Worm (Caenorhabditis elegans) whole organism, midembryonic: ENCODE results near the gene F19B6.10.
"Not testable (repeated sequence)": the region's sequence is repeated elsewhere in the genome, so short reads cannot be mapped to it uniquely, and the experiment has no call there.

Experiments
- T22C8.4 ChIP-seq: fragments of 200-800 bp; sonication (Bioruptor generic); IDR thresholded peaks from 2 replicates; pipeline ENCODE4 v1.3.6; 2022; ENCODE audit warnings: missing genetic modification characterization, missing compliant biosample characterization
- cog-1 ChIP-seq: sonication (generic microtip); optimal IDR thresholded peaks from 2 replicates; lab custom pipeline; 2016; ENCODE audit warnings: missing genetic modification characterization, missing compliant biosample characterization
- flt-1 ChIP-seq: fragments of 200-800 bp; sonication (Bioruptor generic); IDR thresholded peaks from 2 replicates; pipeline ENCODE4 v1.3.6; 2022; ENCODE audit warnings: missing genetic modification characterization, missing compliant biosample characterization
- klf-2 ChIP-seq: fragments of 200-800 bp; sonication (Bioruptor generic); conservative IDR thresholded peaks from 2 replicates; pipeline ENCODE4 v1.3.6; 2022; ENCODE audit warnings: missing genetic modification reagents, missing genetic modification characterization, missing compliant biosample characterization
- med-1 ChIP-seq: sonication (generic microtip); optimal IDR thresholded peaks from 2 replicates; lab custom pipeline; 2017; ENCODE audit warnings: missing genetic modification characterization, mild to moderate bottlenecking, missing compliant biosample characterization, antibody characterized with exemption, missing genetic modification reagents; ENCODE audit not compliant: insufficient read depth
- ref-1 ChIP-seq: fragments of 200-800 bp; sonication (Bioruptor generic); conservative IDR thresholded peaks from 2 replicates; pipeline ENCODE4 v1.3.6; 2022; ENCODE audit warnings: missing genetic modification reagents, missing genetic modification characterization, missing compliant biosample characterization
- tab-1 ChIP-seq: fragments of 200-800 bp; sonication (Bioruptor generic); IDR thresholded peaks from 2 replicates; pipeline ENCODE4 v1.3.6; 2022; ENCODE audit warnings: missing genetic modification characterization, missing compliant biosample characterization
- ztf-23 ChIP-seq: fragments of 200-800 bp; sonication (Bioruptor generic); IDR thresholded peaks from 2 replicates; pipeline ENCODE4 v1.3.6; 2022; ENCODE audit warnings: missing genetic modification reagents, missing genetic modification characterization, missing compliant biosample characterization
- ztf-29 ChIP-seq: fragments of 200-800 bp; sonication (Bioruptor generic); IDR thresholded peaks from 2 replicates; pipeline ENCODE4 v1.3.6; 2022; ENCODE audit warnings: missing genetic modification reagents, missing genetic modification characterization, missing compliant biosample characterization

The F19B6.10 gene

DNA sequence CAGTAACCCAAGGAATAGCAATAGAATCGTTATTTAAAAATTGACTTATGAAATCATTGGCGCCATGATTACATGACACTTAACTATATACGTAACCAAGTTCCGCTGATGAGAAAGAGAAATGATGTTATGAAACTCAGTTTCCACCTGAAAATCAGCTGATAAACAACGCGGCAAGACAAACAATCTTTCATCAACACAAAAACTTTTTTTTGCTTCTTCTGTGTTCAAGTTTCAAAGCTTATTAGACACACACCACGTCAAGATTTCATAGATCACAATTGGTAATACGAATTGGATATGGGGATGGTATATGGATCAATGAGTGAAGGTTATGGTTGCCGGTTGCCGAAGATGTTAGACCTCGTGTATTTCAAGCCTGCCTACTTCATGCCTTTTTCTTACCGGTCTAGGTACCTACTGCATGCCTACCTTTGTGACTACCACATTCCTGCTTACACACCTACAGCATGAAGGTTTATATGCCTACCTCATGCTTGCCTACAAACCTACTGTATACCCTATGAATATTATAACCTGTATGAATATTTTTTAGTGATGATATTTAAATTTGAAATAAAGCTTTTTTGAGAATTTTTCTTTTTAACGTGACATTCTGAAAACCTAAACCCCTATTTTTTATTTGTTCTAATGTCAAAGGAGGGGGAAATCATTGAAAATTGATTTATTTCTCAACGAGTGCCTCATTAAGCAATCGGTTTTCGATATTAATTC lies at the start of gene F19B6.10, which contains the start of gene wht-5:
F19B6.10 (plus strand) TSS at position 301 of the 735 bp plus-strand sequence.
wht-5 (plus strand) TSS at position 685 of the 735 bp plus-strand sequence.
- TF ChIP-seq cog-1 (tag; lab: Kevin White, UChicago): no peak
- no peak for TF ChIP-seq klf-2 (GFP tag; lab: Robert Waterston, UW)
- TF ChIP-seq flt-1 (GFP tag; lab: Robert Waterston, UW): no peak

DNA sequence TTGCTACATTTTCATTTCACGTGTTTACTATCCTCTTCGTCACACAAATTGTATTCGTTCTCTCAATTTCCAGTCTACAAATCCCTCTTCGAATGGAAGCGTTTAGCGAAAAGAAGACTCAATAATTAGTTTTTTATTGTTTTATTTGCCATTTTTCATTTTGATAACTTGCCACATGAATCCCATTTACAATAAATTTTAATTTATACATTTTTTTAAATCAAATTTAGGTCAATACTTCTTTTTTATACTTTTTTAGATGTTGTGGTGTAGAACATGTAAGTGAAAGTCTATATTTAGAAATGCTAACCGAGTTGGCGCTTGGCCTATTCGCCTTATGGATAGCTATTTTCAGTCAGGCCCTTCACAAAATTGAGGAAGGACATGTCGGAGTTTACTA lies 49.4 kb upstream of the F19B6.10 start, which contains the start of gene erl-1:
erl-1 (plus strand) TSS at position 301 of the 400 bp plus-strand sequence.
- TF ChIP-seq flt-1 (GFP tag; lab: Robert Waterston, UW) (no peak), med-1 (no peak), T22C8.4 (GFP tag; lab: Robert Waterston, UW) (no peak)

DNA sequence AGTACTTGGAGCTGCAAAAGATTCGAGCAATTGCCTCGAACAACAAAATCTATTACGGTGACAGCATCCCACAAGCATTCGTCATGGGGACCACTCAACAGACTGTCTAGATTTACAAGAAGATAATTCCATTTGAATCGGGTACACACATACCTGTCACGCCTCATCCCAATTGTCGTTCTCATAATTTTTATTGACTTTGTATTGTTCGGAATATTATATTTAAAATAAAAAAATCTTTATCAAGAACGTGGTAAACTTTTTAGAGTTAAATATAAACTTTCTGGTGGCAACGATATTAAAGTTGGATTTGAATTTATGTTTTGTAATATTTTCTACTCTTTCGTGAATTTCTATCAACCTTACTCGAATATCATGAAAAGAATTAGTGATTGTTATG lies 47.8 kb upstream of the F19B6.10 start, which contains the start of gene C42C1.9:
C42C1.9 (plus strand) TSS at position 301 of the 400 bp plus-strand sequence.
- TF ChIP-seq ref-1: no peak
- no peak for TF ChIP-seq ztf-23
- no peak for TF ChIP-seq ztf-29 (GFP tag; lab: Robert Waterston, UW)

DNA sequence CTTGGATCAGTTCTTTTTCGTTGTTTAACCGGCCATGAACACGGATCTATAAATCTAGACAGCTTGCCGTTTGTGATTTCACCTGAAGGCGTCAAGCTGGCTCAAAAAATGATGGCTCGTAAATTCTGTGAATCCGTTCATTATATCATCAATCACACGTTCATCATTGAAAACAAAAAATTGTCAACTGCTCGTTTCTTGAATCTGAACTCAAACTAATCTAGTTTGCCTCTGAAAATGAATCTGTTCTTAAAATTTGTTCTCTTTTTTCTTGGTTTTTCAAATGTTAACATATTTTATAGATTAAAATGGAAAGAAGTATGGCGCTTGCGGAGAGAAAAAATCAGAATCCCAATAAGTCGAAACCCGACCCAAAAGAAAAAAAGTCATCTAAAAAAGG lies 46.2 kb upstream of the F19B6.10 start, which contains the start of gene C42C1.8:
C42C1.8 (plus strand) TSS at position 301 of the 400 bp plus-strand sequence.
- TF ChIP-seq tab-1 (GFP tag; lab: Robert Waterston, UW) (no peak), ref-1 (no peak), flt-1 (GFP tag; lab: Robert Waterston, UW) (no peak), T22C8.4 (GFP tag; lab: Robert Waterston, UW) (no peak), klf-2 (GFP tag; lab: Robert Waterston, UW) (no peak), med-1 (no peak), ztf-29 (GFP tag; lab: Robert Waterston, UW) (no peak)

DNA sequence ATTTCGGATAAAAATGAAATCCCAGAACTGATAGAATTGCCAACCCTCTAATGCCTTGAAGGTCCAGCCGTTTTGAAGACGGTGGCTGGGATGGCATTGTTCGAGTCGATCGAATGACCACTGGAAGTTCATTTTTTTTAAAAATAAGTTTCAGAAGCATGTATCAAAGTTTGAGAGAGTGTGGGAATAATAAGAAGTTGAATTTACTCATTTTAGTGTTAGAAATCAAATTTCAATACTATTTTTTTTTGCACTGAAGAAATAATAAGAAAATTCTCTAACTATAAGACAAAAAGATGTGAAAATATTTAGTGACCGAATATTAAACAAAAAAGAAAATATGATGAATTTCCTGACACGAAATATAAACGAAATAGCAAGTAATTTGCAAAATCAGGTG lies 35.8 kb upstream of the F19B6.10 start, which contains the start of gene oac-59:
oac-59 (minus strand) TSS at position 101 of the 400 bp plus-strand sequence.
- no peak for TF ChIP-seq ref-1
- TF ChIP-seq klf-2 (GFP tag; lab: Robert Waterston, UW): no peak
- TF ChIP-seq cog-1 (tag; lab: Kevin White, UChicago): no peak
- no peak for TF ChIP-seq flt-1 (GFP tag; lab: Robert Waterston, UW)
- no peak for TF ChIP-seq ztf-29 (GFP tag; lab: Robert Waterston, UW)
- TF ChIP-seq med-1: no peak
- no peak for TF ChIP-seq ztf-23
- TF ChIP-seq tab-1 (GFP tag; lab: Robert Waterston, UW): no peak
- no peak for TF ChIP-seq T22C8.4 (GFP tag; lab: Robert Waterston, UW)

DNA sequence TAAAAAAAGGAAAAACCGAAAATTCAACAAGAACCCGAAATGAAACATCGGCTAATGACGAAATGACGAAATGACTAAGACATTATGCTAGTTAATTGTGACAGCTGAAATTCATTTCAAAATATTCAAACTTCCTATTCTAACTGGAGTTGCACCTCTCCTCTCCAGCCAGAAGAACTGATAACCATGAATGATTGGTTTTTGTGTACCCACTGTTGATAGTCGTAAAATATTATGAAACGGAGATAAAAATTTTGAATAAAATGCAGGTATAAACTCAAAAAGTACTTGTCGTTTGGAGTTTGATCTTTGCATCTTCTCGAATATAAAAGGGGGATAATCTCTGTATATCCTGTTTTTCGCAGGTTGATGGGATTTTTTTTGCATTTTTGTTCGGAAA lies 34.1 kb upstream of the F19B6.10 start:
- TF ChIP-seq ztf-23 (no peak), T22C8.4 (GFP tag; lab: Robert Waterston, UW) (no peak), cog-1 (tag; lab: Kevin White, UChicago) (no peak), ztf-29 (GFP tag; lab: Robert Waterston, UW) (no peak), ref-1 (no peak)

DNA sequence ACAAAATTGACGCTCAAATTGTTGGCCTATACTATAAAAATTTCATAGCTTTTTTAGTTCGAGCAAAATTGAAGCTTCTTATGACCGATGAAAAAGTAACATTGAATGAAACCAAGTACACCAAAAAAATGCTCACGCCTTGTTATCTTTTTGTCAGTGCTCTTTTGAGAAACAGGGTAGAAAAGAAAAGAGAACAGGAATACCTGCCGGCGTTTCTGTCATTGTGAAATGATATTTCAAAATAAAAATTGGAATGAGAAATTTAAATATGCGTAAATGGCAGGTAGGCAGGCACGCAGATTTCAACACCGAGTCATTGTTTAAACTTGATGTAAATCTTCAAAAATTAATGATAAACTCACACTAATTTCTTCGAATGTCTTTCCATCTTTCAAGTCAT lies 32.2 kb upstream of the F19B6.10 start:
- TF ChIP-seq ref-1 (no peak), flt-1 (GFP tag; lab: Robert Waterston, UW) (no peak), ztf-23 (no peak), ztf-29 (GFP tag; lab: Robert Waterston, UW) (no peak), T22C8.4 (GFP tag; lab: Robert Waterston, UW) (no peak)

DNA sequence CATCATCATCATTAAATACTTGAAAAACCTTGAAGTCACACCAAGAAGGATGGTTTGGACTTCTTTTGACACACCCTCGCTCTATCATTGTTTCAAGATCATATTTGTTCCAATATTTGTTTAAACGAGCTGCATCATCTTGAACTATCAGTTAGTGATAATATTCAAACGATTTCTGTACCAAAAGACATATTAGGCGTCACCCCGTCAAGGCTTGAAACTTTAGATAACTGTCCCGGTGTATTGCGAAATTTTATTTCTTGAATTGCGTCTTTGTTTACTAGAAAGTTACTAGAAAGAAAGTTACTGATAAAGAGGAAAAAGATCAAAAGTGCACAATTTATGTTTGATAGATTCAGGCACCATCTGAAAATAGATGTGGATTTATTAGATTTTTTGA lies 31.0 kb upstream of the F19B6.10 start:
- TF ChIP-seq cog-1 (tag; lab: Kevin White, UChicago) (no peak), ztf-29 (GFP tag; lab: Robert Waterston, UW) (no peak), T22C8.4 (GFP tag; lab: Robert Waterston, UW) (no peak), tab-1 (GFP tag; lab: Robert Waterston, UW) (no peak), ref-1 (no peak), flt-1 (GFP tag; lab: Robert Waterston, UW) (no peak), med-1 (no peak), klf-2 (GFP tag; lab: Robert Waterston, UW) (no peak), ztf-23 (no peak)

DNA sequence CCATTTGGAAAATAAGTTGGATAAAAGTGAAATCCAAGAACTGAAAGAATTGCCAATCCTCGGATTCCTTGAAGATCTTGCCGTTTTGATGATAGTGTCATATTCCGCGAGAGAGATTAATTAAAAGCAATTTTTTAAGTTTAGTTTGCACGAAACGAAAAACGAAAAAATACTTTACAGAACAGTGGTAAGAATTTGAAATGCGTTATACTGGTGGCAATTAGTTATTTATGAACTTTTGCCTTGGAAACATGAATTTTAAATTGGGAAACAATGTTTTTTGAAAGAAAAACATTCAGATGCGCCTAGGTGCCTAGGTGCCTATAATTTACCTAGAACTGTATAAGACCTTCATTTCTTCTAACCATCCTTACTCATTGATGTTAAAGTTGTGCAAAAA lies 29.3 kb upstream of the F19B6.10 start, which contains the start of gene oac-57:
oac-57 (minus strand) TSS at position 101 of the 400 bp plus-strand sequence.
- TF ChIP-seq ztf-23 (no peak), tab-1 (GFP tag; lab: Robert Waterston, UW) (no peak), ref-1 (no peak)

DNA sequence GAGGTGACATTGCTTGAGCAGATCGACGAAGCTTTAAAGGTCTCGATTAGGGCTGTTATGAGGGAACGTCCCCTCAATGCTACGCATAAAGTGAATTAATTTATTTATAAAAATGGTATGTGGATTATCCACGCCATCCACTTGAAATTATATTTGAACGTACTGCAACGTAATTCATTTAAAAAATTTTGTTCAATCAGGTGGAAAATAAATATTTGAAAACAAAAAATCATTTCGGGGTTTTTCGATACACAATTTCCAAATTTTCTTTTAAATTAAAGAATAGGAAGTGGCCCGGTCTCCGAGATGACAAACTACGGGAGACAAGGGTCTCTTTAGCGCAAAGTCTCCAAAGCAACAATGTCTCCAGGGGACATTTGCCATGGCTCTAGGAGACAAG lies 25.4 kb upstream of the F19B6.10 start, which contains the start of gene oac-58:
oac-58 (minus strand) TSS at position 101 of the 400 bp plus-strand sequence.
- TF ChIP-seq flt-1 (GFP tag; lab: Robert Waterston, UW) (no peak), ref-1 (no peak), ztf-29 (GFP tag; lab: Robert Waterston, UW) (no peak), ztf-23 (no peak), T22C8.4 (GFP tag; lab: Robert Waterston, UW) (no peak), cog-1 (tag; lab: Kevin White, UChicago) (no peak), med-1 (no peak), tab-1 (GFP tag; lab: Robert Waterston, UW) (no peak), klf-2 (GFP tag; lab: Robert Waterston, UW) (no peak)

DNA sequence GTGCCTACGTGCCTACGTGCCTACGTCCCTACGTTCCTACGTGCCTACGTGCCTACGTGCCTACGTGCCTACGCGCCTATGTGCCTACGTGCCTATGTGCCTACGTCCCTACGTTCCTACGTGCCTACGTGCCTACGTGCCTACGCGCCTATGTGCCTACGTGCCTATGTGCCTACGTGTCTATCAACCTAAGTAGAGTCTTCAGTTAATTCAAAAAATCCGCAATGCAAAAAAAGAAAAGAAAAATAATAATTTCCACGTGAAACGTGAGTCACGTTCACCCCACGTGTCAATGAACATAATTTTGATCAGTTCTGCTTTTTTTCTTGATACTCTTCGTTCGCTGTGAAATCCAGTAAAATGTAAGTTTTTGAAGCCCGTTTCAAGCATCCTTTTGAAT lies 10.1 kb upstream of the F19B6.10 start, which contains the start of gene F19B6.3:
F19B6.3 (plus strand) TSS at position 301 of the 400 bp plus-strand sequence.
- TF ChIP-seq ref-1, ztf-23, med-1: not testable (repeated sequence)
